Worm (Caenorhabditis elegans) whole organism, L4 larva: ENCODE data around the gene F44E2.4.

Source experiments
- ZK337.2 ChIP-seq: fragments of 200-800 bp; sonication (Bioruptor generic); IDR thresholded peaks from 2 replicates; pipeline ENCODE4 v1.3.6; 2022; ENCODE audit warnings: missing genetic modification reagents, missing genetic modification characterization, missing compliant biosample characterization
- aly-2 ChIP-seq: sonication (generic microtip); optimal IDR thresholded peaks from 2 replicates; lab custom pipeline; 2018; ENCODE audit warnings: missing biosample characterization, missing genetic modification characterization
- daf-8 ChIP-seq: fragments of 200-800 bp; sonication (Bioruptor generic); IDR thresholded peaks from 2 replicates; pipeline ENCODE4 v1.3.6; 2022; ENCODE audit warnings: missing genetic modification characterization, missing compliant biosample characterization
- fos-1 ChIP-seq: fragments of 150-350 bp; optimal IDR thresholded peaks from 2 replicates; lab custom pipeline; 2014; ENCODE audit warnings: missing biosample characterization, missing genetic modification characterization
- lim-7 ChIP-seq: fragments of 200-800 bp; sonication (Bioruptor generic); IDR thresholded peaks from 2 replicates; pipeline ENCODE4 v1.3.6; 2022; ENCODE audit warnings: missing genetic modification characterization, missing compliant biosample characterization
- mdl-1 ChIP-seq, 2 experiments: fragments of 150-350 bp in 1 of 2; sonication (generic microtip) in 1 of 2; optimal IDR thresholded peaks; 2 replicates each; lab custom pipeline; 2014 to 2017; ENCODE audit warnings: missing biosample characterization in 2 of 2, missing genetic modification characterization in 2 of 2
- pha-4 ChIP-seq, 2 experiments: fragments of 150-350 bp in 1 of 2; fragments of 200-800 bp in 1 of 2; sonication (Bioruptor generic) in 1 of 2; IDR thresholded peaks in 1 of 2; optimal IDR thresholded peaks in 1 of 2; 2 replicates each; pipeline versions ENCODE4 v1.3.6 to Lab custom; 2014 to 2022; ENCODE audit warnings: missing genetic modification characterization in 2 of 2, missing genetic modification reagents in 2 of 2, missing biosample characterization in 1 of 2, missing compliant biosample characterization in 1 of 2
- pqm-1 ChIP-seq: sonication (generic microtip); optimal IDR thresholded peaks from 2 replicates; lab custom pipeline; 2017; ENCODE audit warnings: missing biosample characterization, missing genetic modification characterization

DNA sequence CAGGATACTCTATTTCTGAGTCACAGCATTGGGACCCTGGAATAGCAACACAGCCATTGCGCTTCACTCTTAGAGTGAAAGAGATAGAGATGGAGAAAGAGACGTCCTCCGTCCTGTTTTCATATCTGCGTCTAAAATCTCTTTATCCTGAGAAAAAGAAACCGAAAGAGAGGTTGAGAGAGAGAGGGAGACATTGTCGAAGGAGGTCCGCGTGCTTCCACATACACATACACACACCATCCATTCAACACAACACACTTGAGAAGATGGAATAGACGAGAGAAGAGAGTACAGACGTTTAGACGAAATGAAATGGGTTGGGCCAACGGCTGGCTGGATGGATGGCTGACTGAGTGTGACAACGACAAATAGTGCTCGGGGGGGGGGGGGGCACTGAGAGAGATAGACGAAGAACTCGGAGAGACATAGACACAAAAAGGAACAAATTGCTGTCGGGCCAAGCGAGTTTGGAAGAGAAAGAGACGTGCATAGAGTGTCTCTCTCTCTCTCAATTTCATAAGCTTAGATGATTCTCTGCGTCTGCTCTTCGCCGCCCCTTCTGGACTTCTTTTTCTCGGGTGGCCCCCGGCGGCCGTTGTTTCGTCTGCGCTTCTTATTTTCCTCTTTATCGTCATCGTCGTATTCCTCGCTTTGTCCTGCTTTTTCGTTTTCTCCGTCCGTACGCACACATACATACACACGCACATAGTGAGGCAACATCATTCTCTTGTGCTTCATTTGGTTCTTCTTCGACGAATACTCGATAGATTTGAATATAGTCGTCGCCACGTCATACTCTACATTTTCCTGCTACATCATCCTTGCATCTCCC, 38.0 kb downstream of the F44E2.4 start, which contains the start of gene F54F2.6:
- TF ChIP-seq fos-1 (tag; lab: Kevin White, UChicago), result no peak
- peak; percentile 91 for TF ChIP-seq pha-4 (GFP tag; IDR thresholded peaks at IDR 0.05; lab: Robert Waterston, UW)
- peak; percentile 20 for TF ChIP-seq pha-4 (tag; optimal IDR thresholded peaks at IDR 0.05; lab: Kevin White, UChicago)
- no peak for TF ChIP-seq lim-7 (GFP tag; lab: Robert Waterston, UW)
- TF ChIP-seq pqm-1 (tag; lab: Kevin White, UChicago), result peak; percentile 35
- TF ChIP-seq aly-2 (tag; lab: Kevin White, UChicago), result no peak
- peak; percentile 13; the same call in 1 of the 2 replicates for TF ChIP-seq ZK337.2 (GFP tag; lab: Robert Waterston, UW)
- no peak for TF ChIP-seq daf-8 (GFP tag; lab: Robert Waterston, UW)
- peak; percentile 69 to 98 for TF ChIP-seq mdl-1 (tag; optimal IDR thresholded peaks at IDR 0.05; lab: Kevin White, UChicago)
